Fruit fly (Drosophila melanogaster) whole organism, embryonic: ENCODE results near the gene Prosbeta2.
A peak's percentile ranks its signal among the peaks of the same experiment; 100 is the strongest.

Experiments
- Antp ChIP-seq: fragments of 200-800 bp; sonication (Bioruptor generic); optimal IDR thresholded peaks from 3 replicates; lab custom pipeline; 2016; ENCODE audit warnings: missing biosample characterization, missing genetic modification characterization
- BEAF-32 ChIP-seq: fragments of 200-800 bp; sonication (Bioruptor generic); optimal IDR thresholded peaks from 3 replicates; lab custom pipeline; 2017; ENCODE audit warnings: missing biosample characterization, missing genetic modification characterization, mild to moderate bottlenecking, moderate library complexity, missing genetic modification reagents
- Bdp1 ChIP-seq: fragments of 200-800 bp; sonication (Bioruptor generic); optimal IDR thresholded peaks from 3 replicates; lab custom pipeline; 2016; ENCODE audit warnings: missing biosample characterization, missing genetic modification characterization
- BtbVII ChIP-seq: fragments of 200-800 bp; sonication (Bioruptor generic); optimal IDR thresholded peaks from 3 replicates; lab custom pipeline; 2017; ENCODE audit warnings: missing biosample characterization, mild to moderate bottlenecking, missing genetic modification characterization
- CG10565 ChIP-seq: fragments of 200-800 bp; sonication (Bioruptor generic); optimal IDR thresholded peaks from 3 replicates; lab custom pipeline; 2016; ENCODE audit warnings: missing biosample characterization, mild to moderate bottlenecking, missing genetic modification characterization
- CG10654 ChIP-seq: fragments of 200-800 bp; sonication (Bioruptor generic); optimal IDR thresholded peaks from 2 replicates; lab custom pipeline; 2016; ENCODE audit warnings: missing biosample characterization, missing genetic modification characterization
- CG12942 ChIP-seq: fragments of 200-800 bp; sonication (Bioruptor generic); optimal IDR thresholded peaks from 3 replicates; lab custom pipeline; 2016; ENCODE audit warnings: missing biosample characterization, missing genetic modification characterization
- CG13894 ChIP-seq: fragments of 200-800 bp; sonication (Bioruptor generic); optimal IDR thresholded peaks from 3 replicates; lab custom pipeline; 2018; ENCODE audit warnings: missing biosample characterization, mild to moderate bottlenecking, missing genetic modification characterization, moderate library complexity
- CG14441 ChIP-seq: fragments of 200-800 bp; sonication (Bioruptor generic); IDR thresholded peaks from 2 replicates; pipeline ENCODE4 v1.3.6; 2022; ENCODE audit warnings: missing biosample characterization, missing genetic modification characterization
- CG15479 ChIP-seq: fragments of 200-800 bp; sonication (Bioruptor generic); optimal IDR thresholded peaks from 3 replicates; lab custom pipeline; 2019; ENCODE audit warnings: missing biosample characterization, mild to moderate bottlenecking, missing genetic modification characterization, moderate library complexity
- CG31388 ChIP-seq: fragments of 200-800 bp; sonication (Bioruptor generic); optimal IDR thresholded peaks from 2 replicates; lab custom pipeline; 2016; ENCODE audit warnings: missing biosample characterization, missing genetic modification characterization
- CG32767 ChIP-seq: fragments of 200-800 bp; sonication (Bioruptor generic); IDR thresholded peaks from 2 replicates; pipeline ENCODE4 v1.3.6; 2022; ENCODE audit warnings: missing biosample characterization, missing genetic modification characterization
- CG4360 ChIP-seq: fragments of 200-800 bp; sonication (Bioruptor generic); IDR thresholded peaks from 2 replicates; pipeline ENCODE4 v1.3.6; 2022; ENCODE audit warnings: missing biosample characterization, missing genetic modification characterization
- CG4707 ChIP-seq: fragments of 200-800 bp; sonication (Bioruptor generic); optimal IDR thresholded peaks from 2 replicates; lab custom pipeline; 2018; ENCODE audit warnings: missing biosample characterization, mild to moderate bottlenecking, missing genetic modification characterization, moderate library complexity
- CG6272 ChIP-seq: fragments of 200-800 bp; sonication (Bioruptor generic); IDR thresholded peaks from 2 replicates; pipeline ENCODE4 v1.3.6; 2022; ENCODE audit warnings: missing biosample characterization, missing genetic modification characterization
- CG7786 ChIP-seq: fragments of 200-800 bp; sonication (Bioruptor generic); optimal IDR thresholded peaks from 2 replicates; lab custom pipeline; 2016; ENCODE audit warnings: missing biosample characterization, missing genetic modification characterization
- CG9797 ChIP-seq: fragments of 200-800 bp; sonication (Bioruptor generic); optimal IDR thresholded peaks from 3 replicates; lab custom pipeline; 2018; ENCODE audit warnings: missing biosample characterization, mild to moderate bottlenecking, missing genetic modification characterization
- CG9876 ChIP-seq: fragments of 200-800 bp; sonication (Bioruptor generic); optimal IDR thresholded peaks from 2 replicates; lab custom pipeline; 2016; ENCODE audit warnings: missing biosample characterization, missing genetic modification characterization
- CkIIα-i1 ChIP-seq: fragments of 200-800 bp; sonication (Bioruptor generic); IDR thresholded peaks from 2 replicates; pipeline ENCODE4 v1.3.6; 2022; ENCODE audit warnings: missing biosample characterization, missing genetic modification characterization
- D19A ChIP-seq: fragments of 200-800 bp; optimal IDR thresholded peaks from 3 replicates; lab custom pipeline; 2019; ENCODE audit warnings: missing biosample characterization, mild to moderate bottlenecking, missing genetic modification characterization, moderate library complexity
- Dip3 ChIP-seq: fragments of 200-800 bp; sonication (Bioruptor generic); optimal IDR thresholded peaks from 3 replicates; lab custom pipeline; 2016; ENCODE audit warnings: missing biosample characterization, missing genetic modification characterization
- ERR ChIP-seq: fragments of 200-800 bp; sonication (Bioruptor generic); optimal IDR thresholded peaks from 2 replicates; lab custom pipeline; 2016; ENCODE audit warnings: missing biosample characterization, missing genetic modification characterization
- HLHmδ ChIP-seq: fragments of 200-800 bp; sonication (Bioruptor generic); optimal IDR thresholded peaks from 2 replicates; lab custom pipeline; 2018; ENCODE audit warnings: missing biosample characterization, mild to moderate bottlenecking, missing genetic modification characterization, moderate library complexity
- Kr ChIP-seq: fragments of 200-800 bp; sonication (Bioruptor generic); optimal IDR thresholded peaks from 2 replicates; lab custom pipeline; 2017; ENCODE audit warnings: missing biosample characterization, mild to moderate bottlenecking, missing genetic modification characterization
- Lim3 ChIP-seq: fragments of 200-800 bp; sonication (Bioruptor generic); IDR thresholded peaks from 2 replicates; pipeline ENCODE4 v1.3.6; 2022; ENCODE audit warnings: missing biosample characterization, missing genetic modification characterization
- Lpt ChIP-seq: fragments of >200 bp; optimal IDR thresholded peaks from 2 replicates; lab custom pipeline; 2018; ENCODE audit warnings: missing biosample characterization, missing genetic modification characterization
- Mad ChIP-seq: fragments of 200-800 bp; sonication (Bioruptor generic); optimal IDR thresholded peaks from 2 replicates; lab custom pipeline; 2016; ENCODE audit warnings: missing biosample characterization, missing genetic modification characterization
- Mrtf ChIP-seq: fragments of 200-800 bp; sonication (Bioruptor generic); IDR thresholded peaks from 3 replicates; pipeline ENCODE4 v1.3.6; 2022; ENCODE audit warnings: missing biosample characterization, missing genetic modification characterization
- Nf-YC ChIP-seq: fragments of 200-800 bp; optimal IDR thresholded peaks from 3 replicates; lab custom pipeline; 2019; ENCODE audit warnings: missing biosample characterization, mild to moderate bottlenecking, missing genetic modification characterization, moderate library complexity
- Rx ChIP-seq: fragments of 200-800 bp; sonication (Bioruptor generic); IDR thresholded peaks from 2 replicates; pipeline ENCODE4 v1.3.6; 2022; ENCODE audit warnings: missing biosample characterization, missing genetic modification characterization
- Xrp1 ChIP-seq: fragments of 200-800 bp; sonication (Bioruptor generic); IDR thresholded peaks from 2 replicates; pipeline ENCODE4 v1.3.6; 2022; ENCODE audit warnings: missing biosample characterization, missing genetic modification characterization
- az2 ChIP-seq: fragments of 200-800 bp; sonication (Bioruptor generic); optimal IDR thresholded peaks from 3 replicates; lab custom pipeline; 2016; ENCODE audit warnings: missing biosample characterization, missing genetic modification characterization
- cato ChIP-seq: fragments of 200-800 bp; sonication (Bioruptor generic); optimal IDR thresholded peaks from 2 replicates; lab custom pipeline; 2016; ENCODE audit warnings: missing biosample characterization, missing genetic modification characterization, borderline replicate concordance
- ci ChIP-seq: fragments of 200-800 bp; sonication (Bioruptor generic); IDR thresholded peaks from 3 replicates; pipeline ENCODE4 v1.3.6; 2022; ENCODE audit warnings: missing biosample characterization, missing genetic modification characterization
- cwo ChIP-seq: fragments of 200-800 bp; sonication (Bioruptor generic); optimal IDR thresholded peaks from 3 replicates; lab custom pipeline; 2017; ENCODE audit warnings: missing biosample characterization, missing genetic modification characterization, mild to moderate bottlenecking, moderate library complexity, missing genetic modification reagents
- da ChIP-seq: fragments of 200-800 bp; sonication (Bioruptor generic); optimal IDR thresholded peaks from 2 replicates; lab custom pipeline; 2016; ENCODE audit warnings: missing biosample characterization, missing genetic modification characterization
- dmrt11E ChIP-seq: fragments of 200-800 bp; sonication (Bioruptor generic); optimal IDR thresholded peaks from 3 replicates; lab custom pipeline; 2018; ENCODE audit warnings: missing biosample characterization, mild to moderate bottlenecking, missing genetic modification characterization, moderate library complexity
- dysf ChIP-seq: fragments of 200-800 bp; sonication (Bioruptor generic); IDR thresholded peaks from 3 replicates; pipeline ENCODE4 v1.3.6; 2022; ENCODE audit warnings: missing biosample characterization, missing genetic modification characterization
- fd102C ChIP-seq: fragments of 200-800 bp; sonication (Bioruptor generic); optimal IDR thresholded peaks from 2 replicates; lab custom pipeline; 2018; ENCODE audit warnings: missing biosample characterization, mild to moderate bottlenecking, missing genetic modification characterization, moderate library complexity
- gem ChIP-seq: fragments of 200-800 bp; sonication (Bioruptor generic); optimal IDR thresholded peaks from 2 replicates; lab custom pipeline; 2019; ENCODE audit warnings: missing biosample characterization, mild to moderate bottlenecking, missing genetic modification characterization, moderate library complexity
- nmo ChIP-seq: fragments of 200-800 bp; sonication (Bioruptor generic); optimal IDR thresholded peaks from 2 replicates; lab custom pipeline; 2018; ENCODE audit warnings: missing biosample characterization, mild to moderate bottlenecking, missing genetic modification characterization, moderate library complexity
- otp ChIP-seq: fragments of 200-800 bp; sonication (Bioruptor generic); IDR thresholded peaks from 3 replicates; pipeline ENCODE4, ENCODE4 v1.3.6; 2022; ENCODE audit warnings: missing biosample characterization, missing genetic modification characterization
- peb ChIP-seq: fragments of 200-800 bp; sonication (Bioruptor generic); IDR thresholded peaks from 2 replicates; pipeline ENCODE4 v1.3.6; 2022; ENCODE audit warnings: missing biosample characterization, missing genetic modification characterization
- pita ChIP-seq: fragments of 200-800 bp; sonication (Bioruptor generic); optimal IDR thresholded peaks from 2 replicates; lab custom pipeline; 2017; ENCODE audit warnings: missing biosample characterization, mild to moderate bottlenecking, missing genetic modification characterization
- salm ChIP-seq: fragments of 200-800 bp; sonication (Bioruptor generic); optimal IDR thresholded peaks from 2 replicates; lab custom pipeline; 2018; ENCODE audit warnings: missing biosample characterization, mild to moderate bottlenecking, missing genetic modification characterization
- sd ChIP-seq: fragments of 200-800 bp; sonication (Bioruptor generic); optimal IDR thresholded peaks from 3 replicates; lab custom pipeline; 2018; ENCODE audit warnings: missing biosample characterization, mild to moderate bottlenecking, missing genetic modification characterization, moderate library complexity
- sens ChIP-seq: fragments of 200-800 bp; sonication (Bioruptor generic); peaks from one replicate; lab custom pipeline; 2016; ENCODE audit warnings: missing biosample characterization, missing genetic modification characterization
- stc ChIP-seq: fragments of 200-800 bp; sonication (Bioruptor generic); IDR thresholded peaks from 2 replicates; pipeline ENCODE4 v1.3.6; 2022; ENCODE audit warnings: missing biosample characterization, missing genetic modification characterization
- sug ChIP-seq: fragments of 200-800 bp; optimal IDR thresholded peaks from 2 replicates; lab custom pipeline; 2019; ENCODE audit warnings: missing biosample characterization, mild to moderate bottlenecking, missing genetic modification characterization, moderate library complexity
- trh ChIP-seq: fragments of 200-800 bp; sonication (Bioruptor generic); optimal IDR thresholded peaks from 2 replicates; lab custom pipeline; 2016; ENCODE audit warnings: missing biosample characterization, missing genetic modification characterization
- zen ChIP-seq: fragments of 200-800 bp; sonication (Bioruptor generic); optimal IDR thresholded peaks from 3 replicates; lab custom pipeline; 2018; ENCODE audit warnings: missing biosample characterization, mild to moderate bottlenecking, missing genetic modification characterization, moderate library complexity

Gene Prosbeta2

DNA sequence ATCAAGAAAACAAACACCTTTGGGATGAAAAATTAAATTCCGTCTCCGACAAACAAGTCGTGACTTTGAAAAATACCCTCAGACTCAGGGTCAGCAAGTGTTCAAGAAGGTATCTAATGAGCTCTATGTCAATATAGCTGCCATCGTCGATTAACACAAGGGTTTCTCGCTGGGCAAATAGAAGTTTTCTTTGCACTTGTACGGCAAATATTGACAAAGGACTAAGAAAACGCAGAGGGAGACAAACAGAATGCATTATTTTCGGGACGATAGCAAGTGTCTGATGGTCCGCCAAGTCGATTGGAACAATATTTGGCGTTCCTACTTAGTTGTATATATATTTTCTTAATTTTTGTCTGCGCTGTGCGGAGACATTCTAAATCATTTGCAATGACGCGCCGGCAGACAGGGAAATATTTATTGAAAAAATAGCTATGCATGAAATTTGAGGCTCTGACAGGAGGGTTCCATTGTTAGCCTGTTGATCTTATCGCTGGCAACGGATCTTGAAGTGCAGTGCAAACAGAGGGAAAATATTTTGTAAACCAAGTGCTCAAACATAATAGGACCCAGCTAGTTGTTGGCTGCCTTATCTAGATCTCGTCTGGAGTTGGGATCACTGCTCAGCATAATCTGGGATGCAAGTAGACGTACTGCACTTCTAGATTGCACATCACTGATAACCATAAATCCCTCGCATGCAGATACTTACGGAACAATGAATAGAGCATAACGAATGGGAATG is 43.3 kb upstream of the Prosbeta2 start (continued):
- TF ChIP-seq Kr = peak; percentile 98
- no peak for TF ChIP-seq Rx (GFP tag; lab: Robert Waterston, UW)
- no peak for TF ChIP-seq CG10654 (GFP tag; lab: Kevin White, UChicago)
- TF ChIP-seq nmo = no peak
- no peak for TF ChIP-seq BEAF-32 (GFP tag; lab: Kevin White, UChicago)
- TF ChIP-seq sug (tag; lab: Kevin White, UChicago) = no peak
- no peak for TF ChIP-seq CG4360 (GFP tag; lab: Robert Waterston, UW)
- no peak for TF ChIP-seq CG9797 (GFP tag; lab: Kevin White, UChicago)
- peak; percentile 99 for TF ChIP-seq CG15479 (GFP tag; lab: Kevin White, UChicago)
- TF ChIP-seq gem (tag; lab: Kevin White, UChicago) = peak; percentile 46
- no peak for TF ChIP-seq CG9876 (GFP tag; lab: Kevin White, UChicago)
- TF ChIP-seq Dip3 = no peak
- TF ChIP-seq Lpt (GFP tag; lab: Kevin White, UChicago) = no peak
- no peak for TF ChIP-seq az2 (GFP tag; lab: Kevin White, UChicago)
- TF ChIP-seq ci (GFP tag; lab: Robert Waterston, UW) = no peak
- TF ChIP-seq Nf-YC (tag; lab: Kevin White, UChicago) = no peak
- no peak for TF ChIP-seq sd (tag; lab: Kevin White, UChicago)
- TF ChIP-seq cato (GFP tag; lab: Kevin White, UChicago) = no peak
- peak; percentile 76 for TF ChIP-seq dmrt11E (tag; lab: Kevin White, UChicago)
- TF ChIP-seq HLHmδ (GFP tag; lab: Kevin White, UChicago) = peak; percentile 18
- no peak for TF ChIP-seq CG31388 (GFP tag; lab: Kevin White, UChicago)
- TF ChIP-seq CG4707 = no peak
- peak; percentile 70 for TF ChIP-seq Xrp1 (GFP tag; lab: Robert Waterston, UW)
- TF ChIP-seq pita (GFP tag; lab: Kevin White, UChicago) = no peak
- no peak for TF ChIP-seq CG13894
- TF ChIP-seq CG12942 (GFP tag; lab: Kevin White, UChicago) = peak; percentile 7
- TF ChIP-seq otp = no peak
- TF ChIP-seq trh (GFP tag; lab: Kevin White, UChicago) = no peak
- no peak for TF ChIP-seq Antp (GFP tag; lab: Kevin White, UChicago)
- peak; percentile 93 for TF ChIP-seq sens (GFP tag; lab: Kevin White, UChicago)
- no peak for TF ChIP-seq cwo (GFP tag; lab: Kevin White, UChicago)
- TF ChIP-seq dysf (GFP tag; lab: Robert Waterston, UW) = no peak
- no peak for TF ChIP-seq Bdp1 (GFP tag; lab: Kevin White, UChicago)
- no peak for TF ChIP-seq CG7786
- no peak for TF ChIP-seq CG32767 (GFP tag; lab: Robert Waterston, UW)
- TF ChIP-seq peb (GFP tag; lab: Robert Waterston, UW) = no peak
- TF ChIP-seq D19A (tag; lab: Kevin White, UChicago) = peak; percentile 35
- no peak for TF ChIP-seq CG14441 (GFP tag; lab: Robert Waterston, UW)
- TF ChIP-seq Lim3 (GFP tag; lab: Robert Waterston, UW) = no peak
- no peak for TF ChIP-seq stc
- TF ChIP-seq CkIIα-i1 = no peak
- TF ChIP-seq fd102C (GFP tag; lab: Kevin White, UChicago) = peak; percentile 100
- TF ChIP-seq CG10565 (GFP tag; lab: Kevin White, UChicago) = no peak
- TF ChIP-seq ERR = no peak
- TF ChIP-seq zen (tag; lab: Kevin White, UChicago) = peak; percentile 97
- no peak for TF ChIP-seq da
- TF ChIP-seq Mrtf (GFP tag; lab: Robert Waterston, UW) = no peak
- no peak for TF ChIP-seq salm (tag; lab: Kevin White, UChicago)
- TF ChIP-seq CG6272 (GFP tag; lab: Robert Waterston, UW) = no peak
- TF ChIP-seq Mad (GFP tag; lab: Kevin White, UChicago) = peak; percentile 8
- TF ChIP-seq BtbVII = no peak
